Fruit fly (Drosophila melanogaster): ENCODE data around the gene CG4022.

The CG4022 gene

DNA sequence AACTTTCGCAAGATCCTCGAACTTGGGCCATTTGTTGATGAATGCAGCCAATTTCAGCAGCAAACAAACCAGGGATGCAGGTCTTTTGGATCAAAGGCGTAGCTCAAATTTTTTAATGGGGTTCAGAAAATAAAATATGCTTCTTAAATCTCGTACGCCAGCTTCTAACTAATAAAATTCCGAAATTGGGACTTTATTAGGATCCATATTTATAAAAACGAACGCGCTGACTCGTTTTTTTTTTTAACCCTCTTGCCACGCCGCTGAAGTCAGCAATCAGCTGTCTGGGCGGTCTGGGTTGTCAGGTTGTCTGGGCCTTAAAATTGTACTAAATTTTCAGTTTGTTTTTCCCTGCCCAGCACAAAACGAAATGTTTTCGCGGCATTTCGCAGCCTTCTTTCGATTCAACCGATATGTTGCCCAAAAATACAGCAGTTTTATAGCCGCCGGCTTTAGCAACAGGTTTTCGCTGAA lies 47.0 kb upstream of the CG4022 start, which contains the start of gene CG3437 (continued):
- TF ChIP-seq CG15696 (tag; optimal IDR thresholded peaks at IDR 0.05) (peak; percentile 98), dmrt99B (tag; optimal IDR thresholded peaks at IDR 0.05) (peak; percentile 98), CG3995 (GFP tag; optimal IDR thresholded peaks at IDR 0.05) (peak; percentile 82), Taf1 (GFP tag; IDR thresholded peaks at IDR 0.05) (peak; percentile 97), ind (GFP tag; optimal IDR thresholded peaks at IDR 0.05) (peak; percentile 98), ash1 (GFP tag; optimal IDR thresholded peaks at IDR 0.05) (peak; percentile 96), CG2199 (GFP tag; IDR thresholded peaks at IDR 0.05) (peak; percentile 99), Atf-2 (GFP tag; optimal IDR thresholded peaks at IDR 0.05) (peak; percentile 98), tin (GFP tag; optimal IDR thresholded peaks at IDR 0.05) (peak; percentile 98), sima (GFP tag; optimal IDR thresholded peaks at IDR 0.05) (peak; percentile 97), CG2129 (GFP tag; IDR thresholded peaks at IDR 0.05; ENCODE audit: partially characterized antibody) (0 out of 2 replicates have a peak, but pooled peaks have one; percentile 11), CG13287 (GFP tag; IDR thresholded peaks at IDR 0.05; ENCODE audit: partially characterized antibody) (peak; percentile 58; the same call in 1 of the 2 replicates), CG17385 (GFP tag; optimal IDR thresholded peaks at IDR 0.05) (peak; percentile 98), Usf (GFP tag; optimal IDR thresholded peaks at IDR 0.05) (peak; percentile 99), crc (GFP tag; optimal IDR thresholded peaks at IDR 0.05) (peak; percentile 95), Opbp (GFP tag; IDR thresholded peaks at IDR 0.05; ENCODE audit: partially characterized antibody) (peak; percentile 48; the same call in 1 of the 3 replicates), CG6683 (GFP tag; optimal IDR thresholded peaks at IDR 0.05) (peak; percentile 97), Rx (GFP tag; IDR thresholded peaks at IDR 0.05) (peak; percentile 100), CG10366 (GFP tag; IDR thresholded peaks at IDR 0.05) (peak; percentile 99), CG11093 (GFP tag; IDR thresholded peaks at IDR 0.05) (peak; percentile 99), Doc2 (GFP tag; IDR thresholded peaks at IDR 0.05) (peak; percentile 98), CG4730 (GFP tag; IDR thresholded peaks at IDR 0.05) (peak; percentile 99), esg (GFP tag; conservative IDR thresholded peaks at IDR 0.05) (peak; percentile 99), onecut (GFP tag; IDR thresholded peaks at IDR 0.05) (peak; percentile 98), CG11696 (GFP tag; IDR thresholded peaks at IDR 0.05) (peak; percentile 96), lilli (GFP tag; optimal IDR thresholded peaks at IDR 0.05) (peak; percentile 99), Abd-B (GFP tag; optimal IDR thresholded peaks at IDR 0.05) (peak; percentile 99), tna (GFP tag; IDR thresholded peaks at IDR 0.05; ENCODE audit: partially characterized antibody) (no peak), YL-1 (GFP tag; optimal IDR thresholded peaks at IDR 0.05) (peak; percentile 98), CG18011 (GFP tag; optimal IDR thresholded peaks at IDR 0.05) (peak; percentile 93), nerfin-1 (tag; optimal IDR thresholded peaks at IDR 0.05) (peak; percentile 98), CG3163 (GFP tag; optimal IDR thresholded peaks at IDR 0.05) (peak; percentile 91), abd-A (tag; optimal IDR thresholded peaks at IDR 0.05) (peak; percentile 87), ato (GFP tag; IDR thresholded peaks at IDR 0.05; ENCODE audit: partially characterized antibody) (no peak), Mrtf (GFP tag; IDR thresholded peaks at IDR 0.05) (peak; percentile 99), Drgx (GFP tag; IDR thresholded peaks at IDR 0.05) (peak; percentile 100), HmgZ (tag; optimal IDR thresholded peaks at IDR 0.05) (peak; percentile 99), CG14050 (GFP tag; IDR thresholded peaks at IDR 0.05) (peak; percentile 99), CG10431 (GFP tag; optimal IDR thresholded peaks at IDR 0.05) (peak; percentile 95), CG31441 (GFP tag; IDR thresholded peaks at IDR 0.05) (peak; percentile 98), CG16863 (GFP tag; optimal IDR thresholded peaks at IDR 0.05) (peak; percentile 99), klu (GFP tag; IDR thresholded peaks at IDR 0.05) (peak; percentile 98), Lim3 (GFP tag; IDR thresholded peaks at IDR 0.05) (peak; percentile 97), dpn (GFP tag; optimal IDR thresholded peaks at IDR 0.05) (peak; percentile 99), CG3838 (GFP tag; optimal IDR thresholded peaks at IDR 0.05) (peak; percentile 96), hth (optimal IDR thresholded peaks at IDR 0.05) (no peak), Awh (GFP tag; IDR thresholded peaks at IDR 0.05) (peak; percentile 99), C15 (GFP tag; IDR thresholded peaks at IDR 0.05) (peak; percentile 98), CG2116 (GFP tag; optimal IDR thresholded peaks at IDR 0.05) (peak; percentile 90), schlank (tag; optimal IDR thresholded peaks at IDR 0.05) (peak; percentile 96), CG4707 (GFP tag; optimal IDR thresholded peaks at IDR 0.05) (peak; percentile 95)

Measured in whole organism, embryonic.